Worm (Caenorhabditis elegans): ENCODE results near the gene thn-2.

DNA sequence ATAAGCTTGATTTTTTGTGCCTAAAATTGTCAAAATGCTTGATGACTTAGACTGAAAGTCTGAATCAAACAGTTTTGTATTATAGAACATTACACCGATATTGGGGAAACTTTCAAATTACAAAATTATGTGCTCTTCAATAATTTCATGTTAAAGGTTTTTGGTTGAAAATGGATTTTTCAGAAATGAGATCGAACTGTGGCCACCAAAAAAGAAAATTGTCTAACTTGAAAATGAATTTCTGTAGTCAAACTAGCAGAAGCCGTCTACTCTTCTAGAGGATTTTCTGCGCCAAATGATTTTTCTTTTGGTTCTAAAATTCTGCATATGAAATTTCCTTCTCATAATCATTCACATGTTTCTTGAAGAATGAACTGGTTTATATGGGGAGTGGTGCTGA is 42.1 kb upstream of the thn-2 start:
- TF ChIP-seq nhr-11 (tag; optimal IDR thresholded peaks at IDR 0.05) (no peak), snpc-4 (tag; optimal IDR thresholded peaks at IDR 0.05) (no peak), elt-1 (tag; optimal IDR thresholded peaks at IDR 0.05) (no peak), nhr-237 (tag; optimal IDR thresholded peaks at IDR 0.05) (no peak), ztf-4 (tag; optimal IDR thresholded peaks at IDR 0.05) (no peak), unc-39 (tag; optimal IDR thresholded peaks at IDR 0.05) (no peak)

Measured in whole organism, L3 larva.